Worm (Caenorhabditis elegans): Measurements from ENCODE around the gene srx-4.

Gene srx-4

DNA sequence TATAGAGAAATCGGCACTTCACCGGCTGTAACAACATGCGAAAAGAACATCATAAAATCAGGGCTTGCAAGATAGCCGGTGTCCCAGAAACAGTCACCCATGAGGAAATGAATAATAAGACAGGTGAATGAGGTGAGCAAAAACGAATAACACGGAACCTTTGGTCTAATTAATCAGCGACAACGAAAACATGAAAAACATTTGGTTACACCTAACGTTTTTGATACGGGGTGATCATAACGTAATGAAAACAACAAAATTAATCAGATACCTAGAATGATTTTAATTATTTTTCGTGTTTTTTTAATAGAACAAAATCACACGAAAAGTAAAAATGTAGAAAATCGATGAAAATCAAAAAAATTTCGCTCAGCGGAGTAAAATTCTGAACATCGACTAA lies 36.7 kb downstream of the srx-4 start, which contains the start of gene srh-245:
Gene srh-245 (minus strand): TSS at position 101 of the 400 bp plus-strand sequence.
- no peak for TF ChIP-seq madf-10 (tag; optimal IDR thresholded peaks at IDR 0.05)
- TF ChIP-seq tlf-1 (GFP tag; optimal IDR thresholded peaks at IDR 0.05): no peak
- TF ChIP-seq sdz-38 (tag; optimal IDR thresholded peaks at IDR 0.05): no peak
- no peak for TF ChIP-seq him-1 (tag; optimal IDR thresholded peaks at IDR 0.05)
- no peak for TF ChIP-seq tbp1 (GFP tag; optimal IDR thresholded peaks at IDR 0.05)
- TF ChIP-seq efl-1 (GFP tag; optimal IDR thresholded peaks at IDR 0.05): no peak
- no peak for TF ChIP-seq F22D6.2 (tag; optimal IDR thresholded peaks at IDR 0.05)

DNA sequence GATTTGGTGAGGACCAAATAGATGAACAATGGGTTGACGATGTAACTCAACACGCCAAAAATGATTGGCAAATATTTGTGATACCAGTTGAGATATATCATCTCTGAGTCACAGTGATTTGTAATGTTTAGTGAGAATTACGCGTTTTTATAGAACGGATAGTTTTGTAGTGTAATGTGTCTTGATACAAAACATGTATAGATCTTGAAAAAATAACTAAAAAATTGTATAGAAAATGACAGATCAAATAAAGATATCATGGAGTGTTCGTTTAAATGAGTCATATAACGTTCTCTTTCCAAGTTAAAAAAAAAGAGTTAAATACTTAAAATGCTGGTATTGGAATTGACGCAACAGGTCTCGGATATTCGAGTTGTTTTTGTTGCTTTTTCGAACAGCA lies 38.2 kb downstream of the srx-4 start, which contains the start of gene srj-6:
Gene srj-6 (minus strand): TSS at position 101 of the 400 bp plus-strand sequence.
- no peak for TF ChIP-seq rcor-1 (GFP tag; IDR thresholded peaks at IDR 0.05)
- no peak for TF ChIP-seq F49E8.2 (tag; optimal IDR thresholded peaks at IDR 0.05; ENCODE audit: insufficient read depth)
- TF ChIP-seq dpff-1 (tag; optimal IDR thresholded peaks at IDR 0.05): no peak
- no peak for TF ChIP-seq F57A8.1 (GFP tag; optimal IDR thresholded peaks at IDR 0.05)
- no peak for TF ChIP-seq K11D2.4 (GFP tag; IDR thresholded peaks at IDR 0.05)
- no peak for TF ChIP-seq tbx-9 (tag; optimal IDR thresholded peaks at IDR 0.05; ENCODE audit: borderline replicate concordance)
- no peak for TF ChIP-seq mes-4 (tag; optimal IDR thresholded peaks at IDR 0.05)
- no peak for TF ChIP-seq snpc-1.1 (tag; optimal IDR thresholded peaks at IDR 0.05; ENCODE audit: insufficient read depth)
- no peak for TF ChIP-seq efl-1 (GFP tag; optimal IDR thresholded peaks at IDR 0.05)
- no peak for TF ChIP-seq sea-2 (GFP tag; IDR thresholded peaks at IDR 0.05)
- no peak for TF ChIP-seq hlh-26 (GFP tag; conservative IDR thresholded peaks at IDR 0.05)
- TF ChIP-seq ceh-100 (GFP tag; IDR thresholded peaks at IDR 0.05): no peak
- TF ChIP-seq pbrm-1 (GFP tag; IDR thresholded peaks at IDR 0.05): no peak
- no peak for TF ChIP-seq madf-3 (GFP tag; IDR thresholded peaks at IDR 0.05)
- no peak for TF ChIP-seq chd-7 (tag; optimal IDR thresholded peaks at IDR 0.05)
- TF ChIP-seq bed-2 (GFP tag; IDR thresholded peaks at IDR 0.05): no peak
- TF ChIP-seq Y67H2A.10 (GFP tag; conservative IDR thresholded peaks at IDR 0.05): no peak
- TF ChIP-seq Y53G8AR.9 (GFP tag; conservative IDR thresholded peaks at IDR 0.05): no peak

DNA sequence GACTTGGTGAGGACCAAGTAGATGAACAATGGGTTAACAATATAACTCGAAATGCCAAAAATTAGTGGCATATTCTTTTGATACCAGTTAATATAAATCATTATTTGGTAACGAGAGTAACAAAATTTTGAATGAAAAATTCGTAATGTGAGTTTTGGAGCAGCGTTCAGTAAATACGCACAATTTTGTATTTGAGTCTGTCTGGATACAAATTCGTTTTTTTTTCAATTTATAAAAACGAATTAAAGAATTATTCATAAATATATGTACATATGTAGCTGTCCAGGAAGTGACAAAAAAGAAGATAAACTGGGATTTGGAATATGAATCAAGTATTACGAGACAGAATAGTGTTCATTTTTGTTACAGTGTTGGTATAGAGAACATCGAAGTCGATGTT lies 39.6 kb downstream of the srx-4 start, which contains the start of gene srj-5:
Gene srj-5 (minus strand): TSS at position 101 of the 400 bp plus-strand sequence.
- no peak for TF ChIP-seq lir-1 (GFP tag; conservative IDR thresholded peaks at IDR 0.05)
- TF ChIP-seq nhr-120 (GFP tag; IDR thresholded peaks at IDR 0.05): no peak
- no peak for TF ChIP-seq pbrm-1 (GFP tag; IDR thresholded peaks at IDR 0.05)

DNA sequence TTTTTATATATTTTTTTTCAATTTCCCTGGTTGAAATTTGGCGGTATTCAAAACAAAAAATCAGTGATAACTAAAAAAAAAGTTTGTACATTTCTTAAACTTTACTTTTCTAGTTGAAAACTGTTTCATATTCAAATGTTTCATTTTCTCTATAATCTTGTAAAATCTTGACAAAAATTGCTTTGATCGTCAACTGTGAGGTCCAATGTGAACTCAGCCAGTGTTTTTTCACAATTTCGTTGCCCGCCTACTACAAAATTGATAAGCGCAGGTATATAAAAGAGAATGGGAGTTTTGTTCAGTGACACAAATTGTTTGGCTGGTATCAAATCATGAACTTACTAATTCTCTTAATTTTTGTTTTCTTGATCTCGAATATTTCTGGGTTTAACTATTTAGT lies 45.7 kb downstream of the srx-4 start, which contains the start of gene ugt-42:
Gene ugt-42 (plus strand): TSS at position 301 of the 400 bp plus-strand sequence.
- TF ChIP-seq snpc-4 (GFP tag; optimal IDR thresholded peaks at IDR 0.05): no peak
- TF ChIP-seq snpc-4 (tag; optimal IDR thresholded peaks at IDR 0.05): no peak
- TF ChIP-seq lin-35 (GFP tag; optimal IDR thresholded peaks at IDR 0.05): no peak

DNA sequence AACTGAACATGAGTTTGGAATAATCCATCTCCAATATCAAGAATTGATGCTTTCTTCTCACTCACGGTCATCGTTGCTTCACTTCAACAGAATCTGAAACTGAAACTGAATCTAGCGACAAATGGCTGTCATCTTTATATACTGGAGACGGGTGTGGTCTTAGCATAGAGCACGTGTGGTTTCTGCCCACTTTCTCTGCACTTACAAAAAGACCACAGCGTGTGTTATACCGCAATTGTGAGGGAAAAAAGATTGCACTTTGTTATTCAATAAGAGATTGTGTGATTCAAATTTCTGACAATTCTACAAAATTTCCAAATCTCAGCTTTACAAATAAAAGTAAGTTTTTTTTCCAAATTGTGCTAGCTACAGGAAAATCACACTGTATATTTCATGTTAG lies 46.4 kb downstream of the srx-4 start, which contains the start of gene F48G7.12:
Gene F48G7.12 (minus strand): TSS at position 101 of the 400 bp plus-strand sequence.
- TF ChIP-seq C06A6.2 (GFP tag; conservative IDR thresholded peaks at IDR 0.05) (no peak), gei-17 (GFP tag; optimal IDR thresholded peaks at IDR 0.05) (no peak), ztf-26 (tag; optimal IDR thresholded peaks at IDR 0.05) (no peak)

All from whole organism, young adult.